Worm (Caenorhabditis elegans) whole organism, early embryonic: ENCODE results near the gene C54G7.1.

Source experiments
- B0310.2 ChIP-seq: sonication (generic microtip); optimal IDR thresholded peaks from 2 replicates; lab custom pipeline; 2016; ENCODE audit warnings: mild to moderate bottlenecking, missing genetic modification characterization, missing compliant biosample characterization
- F13C5.2 ChIP-seq: sonication (generic microtip); optimal IDR thresholded peaks from 2 replicates; lab custom pipeline; 2017; ENCODE audit warnings: mild to moderate bottlenecking, missing genetic modification characterization, inconsistent platforms, missing compliant biosample characterization
- aly-1 ChIP-seq: sonication (generic microtip); optimal IDR thresholded peaks from 2 replicates; lab custom pipeline; 2016; ENCODE audit warnings: missing genetic modification characterization, missing compliant biosample characterization
- ama-1 ChIP-seq: fragments of 150-350 bp; optimal IDR thresholded peaks from 2 replicates; lab custom pipeline; 2014
- ceh-13 ChIP-seq: fragments of 200-800 bp; sonication (Bioruptor generic); optimal IDR thresholded peaks from 2 replicates; lab custom pipeline; 2018; ENCODE audit warnings: mild to moderate bottlenecking, missing genetic modification characterization, missing compliant biosample characterization
- ceh-36 ChIP-seq: sonication (generic microtip); optimal IDR thresholded peaks from 2 replicates; lab custom pipeline; 2016; ENCODE audit warnings: missing genetic modification characterization, inconsistent platforms, missing compliant biosample characterization
- ets-7 ChIP-seq: sonication (generic microtip); optimal IDR thresholded peaks from 2 replicates; lab custom pipeline; 2016; ENCODE audit warnings: missing genotype, missing genetic modification characterization, missing compliant biosample characterization
- flt-1 ChIP-seq: fragments of 200-800 bp; sonication (Bioruptor generic); IDR thresholded peaks from 2 replicates; pipeline ENCODE4 v1.3.6; 2022; ENCODE audit warnings: missing genetic modification characterization, missing compliant biosample characterization
- hmbx-1 ChIP-seq: sonication (generic microtip); optimal IDR thresholded peaks from 2 replicates; lab custom pipeline; 2016; ENCODE audit warnings: mild to moderate bottlenecking, missing genetic modification characterization, missing compliant biosample characterization
- hmg-4 ChIP-seq: fragments of 200-800 bp; sonication (Bioruptor generic); optimal IDR thresholded peaks from 2 replicates; lab custom pipeline; 2018; ENCODE audit warnings: mild to moderate bottlenecking, missing genetic modification characterization, missing compliant biosample characterization
- hnd-1 ChIP-seq: sonication (generic microtip); optimal IDR thresholded peaks from 2 replicates; lab custom pipeline; 2016; ENCODE audit warnings: missing genetic modification characterization, missing compliant biosample characterization
- pes-1 ChIP-seq: fragments of 200-800 bp; sonication (Bioruptor generic); IDR thresholded peaks from 2 replicates; pipeline ENCODE4 v1.3.6; 2022; ENCODE audit warnings: missing genetic modification reagents, missing genetic modification characterization, missing compliant biosample characterization
- scrt-1 ChIP-seq: fragments of 200-800 bp; sonication (Bioruptor generic); IDR thresholded peaks from 2 replicates; pipeline ENCODE4 v1.3.6; 2022; ENCODE audit warnings: missing genetic modification characterization, missing compliant biosample characterization
- sea-1 ChIP-seq: fragments of 200-800 bp; sonication (Bioruptor generic); conservative IDR thresholded peaks from 2 replicates; pipeline ENCODE4 v1.3.6; 2022; ENCODE audit warnings: missing genetic modification characterization, missing compliant biosample characterization
- tbx-11 ChIP-seq: fragments of 200-800 bp; sonication (Bioruptor generic); IDR thresholded peaks from 2 replicates; pipeline ENCODE4 v1.3.6; 2022; ENCODE audit warnings: missing genetic modification characterization, missing compliant biosample characterization
- tbx-37 ChIP-seq: fragments of 200-800 bp; sonication (Bioruptor generic); conservative IDR thresholded peaks from 2 replicates; pipeline ENCODE4 v1.3.6; 2022; ENCODE audit warnings: missing genetic modification reagents, missing genetic modification characterization, missing compliant biosample characterization
- tra-4 ChIP-seq: sonication (generic microtip); optimal IDR thresholded peaks from 2 replicates; lab custom pipeline; 2017; ENCODE audit warnings: missing genetic modification characterization, missing compliant biosample characterization

C54G7.1 gene

DNA sequence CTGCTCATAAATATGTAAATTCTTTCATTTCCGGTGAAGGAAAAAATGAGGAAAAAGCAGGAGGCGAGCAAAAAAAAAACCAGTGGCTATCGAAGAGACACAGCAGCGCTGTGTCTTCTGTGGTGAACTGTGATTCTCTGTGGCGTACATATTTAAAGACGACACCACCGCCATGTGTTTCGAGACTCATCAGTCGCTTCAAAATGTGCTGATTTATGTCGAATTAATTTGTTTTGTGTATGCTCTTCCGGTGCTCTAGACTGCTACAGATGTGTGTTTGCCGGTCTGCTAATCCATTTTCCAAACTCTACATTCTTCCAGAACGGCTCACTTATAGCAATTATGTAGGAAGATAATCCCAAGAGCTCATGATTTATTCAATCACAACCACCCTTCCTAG lies 21.7 kb downstream of the C54G7.1 start:
- TF ChIP-seq ceh-13 (GFP tag; lab: Kevin White, UChicago) (no peak), hmbx-1 (tag; lab: Kevin White, UChicago) (no peak), hmg-4 (no peak), aly-1 (tag; lab: Kevin White, UChicago) (no peak), tra-4 (tag; lab: Kevin White, UChicago) (no peak), flt-1 (no peak), B0310.2 (tag; lab: Kevin White, UChicago) (no peak), tbx-37 (GFP tag; lab: Robert Waterston, UW) (no peak)

DNA sequence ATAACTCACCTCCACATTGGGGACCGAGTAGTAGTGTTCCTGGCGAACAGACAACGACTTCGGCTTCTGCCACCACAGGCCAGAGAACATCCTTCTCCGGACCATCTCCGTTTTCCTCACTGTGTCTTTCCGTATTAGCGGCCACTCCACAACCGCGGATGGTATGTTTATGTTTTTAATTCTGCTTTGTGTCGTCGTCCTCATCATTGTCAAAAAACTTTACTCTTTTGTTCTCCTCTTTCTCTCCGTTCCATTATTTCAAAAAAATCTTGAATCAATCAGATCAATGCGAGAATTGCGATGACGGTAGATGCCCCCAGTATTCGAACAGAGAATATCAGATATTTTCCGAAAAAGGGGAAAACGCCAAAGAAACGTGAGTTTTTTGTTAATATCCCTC lies 23.7 kb downstream of the C54G7.1 start, which contains the start of gene mec-2:
TSS of gene mec-2 (plus strand) at position 301 of the 400 bp plus-strand sequence.
- TF ChIP-seq ama-1 (no peak), scrt-1 (GFP tag; lab: Robert Waterston, UW) (no peak), tbx-37 (GFP tag; lab: Robert Waterston, UW) (no peak), F13C5.2 (tag; lab: Kevin White, UChicago) (no peak), ets-7 (tag; lab: Kevin White, UChicago) (no peak), flt-1 (no peak)

ce11 chrX:5572638-5573037 lies 28.9 kb downstream of the C54G7.1 start:
- TF ChIP-seq F13C5.2 (tag; lab: Kevin White, UChicago) (no peak), ceh-36 (tag; lab: Kevin White, UChicago) (no peak), tra-4 (tag; lab: Kevin White, UChicago) (no peak)

ce11 chrX:5579714-5580265 lies 36.0 kb downstream of the C54G7.1 start:
- TF ChIP-seq ceh-36 (tag; lab: Kevin White, UChicago) (no peak), pes-1 (GFP tag; lab: Robert Waterston, UW) (no peak), tra-4 (tag; lab: Kevin White, UChicago) (no peak), ceh-13 (GFP tag; lab: Kevin White, UChicago) (no peak), flt-1 (no peak), tbx-11 (GFP tag; lab: Robert Waterston, UW) (no peak), scrt-1 (GFP tag; lab: Robert Waterston, UW) (no peak), aly-1 (tag; lab: Kevin White, UChicago) (no peak), hmg-4 (no peak), ets-7 (tag; lab: Kevin White, UChicago) (no peak), F13C5.2 (tag; lab: Kevin White, UChicago) (no peak), hnd-1 (tag; lab: Kevin White, UChicago) (no peak), tbx-37 (GFP tag; lab: Robert Waterston, UW) (no peak), sea-1 (GFP tag; lab: Robert Waterston, UW) (no peak), B0310.2 (tag; lab: Kevin White, UChicago) (no peak), hmbx-1 (tag; lab: Kevin White, UChicago) (no peak), ama-1 (no peak)

DNA sequence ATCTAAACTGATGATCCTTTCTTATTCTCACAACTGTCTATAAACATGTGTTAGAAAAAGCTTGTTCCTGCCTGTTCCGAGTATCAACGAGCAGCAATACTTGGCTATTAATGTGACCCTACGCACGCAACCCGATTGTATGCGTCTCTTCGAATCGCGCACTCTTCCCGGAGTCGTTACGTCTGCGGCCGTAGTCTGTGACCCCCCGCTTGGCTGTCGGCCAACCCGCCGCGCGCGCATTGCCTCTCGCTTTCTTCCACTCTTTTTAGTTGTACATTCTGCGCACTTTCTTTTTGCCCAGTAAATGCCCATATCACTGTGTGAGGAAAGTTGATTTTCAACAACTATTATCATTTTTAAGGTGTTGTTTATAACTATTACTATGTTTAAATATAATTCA lies 48.1 kb downstream of the C54G7.1 start:
- TF ChIP-seq pes-1 (GFP tag; lab: Robert Waterston, UW) (no peak), F13C5.2 (tag; lab: Kevin White, UChicago) (peak; percentile 60), hmg-4 (peak; percentile 83), aly-1 (tag; lab: Kevin White, UChicago) (peak; percentile 10), ceh-36 (tag; lab: Kevin White, UChicago) (no peak), ama-1 (no peak), flt-1 (0 out of 2 replicates have a peak, but pooled peaks have one; percentile 14), tbx-11 (GFP tag; lab: Robert Waterston, UW) (no peak), B0310.2 (tag; lab: Kevin White, UChicago) (no peak), sea-1 (GFP tag; lab: Robert Waterston, UW) (0 out of 2 replicates have a peak, but pooled peaks have one; percentile 36), scrt-1 (GFP tag; lab: Robert Waterston, UW) (no peak), ceh-13 (GFP tag; lab: Kevin White, UChicago) (no peak)

DNA sequence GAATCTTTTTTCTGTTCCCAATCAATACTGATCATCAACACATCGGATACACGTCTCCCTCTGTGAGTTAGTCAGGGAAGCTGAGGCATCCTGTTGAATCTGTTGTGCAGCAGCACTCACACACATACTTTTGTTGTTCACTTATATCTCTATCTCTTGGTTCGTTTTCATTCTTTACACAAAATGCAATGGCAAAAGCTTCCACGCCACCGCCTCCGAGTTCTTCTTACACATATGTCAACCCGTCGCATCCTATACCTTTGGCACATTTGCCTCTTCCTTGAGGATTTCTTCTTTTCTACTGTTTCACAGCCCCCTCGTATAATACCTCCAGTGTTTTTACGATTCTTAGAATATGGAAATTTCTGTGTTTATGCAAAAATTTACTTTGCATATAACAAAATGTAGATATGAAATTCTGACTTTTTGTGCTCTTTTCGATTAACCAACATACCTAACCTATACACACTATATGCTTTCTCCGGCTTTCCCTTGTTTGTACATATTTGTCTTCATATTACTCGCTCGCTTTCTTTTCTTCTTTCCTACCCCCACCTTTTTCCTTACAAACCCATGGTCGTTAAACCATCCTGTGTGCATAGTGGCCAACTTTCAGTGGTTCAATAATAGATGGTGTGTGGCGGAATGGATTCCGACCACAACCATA lies 48.9 kb downstream of the C54G7.1 start, which contains the start of gene unc-97:
TSS of gene unc-97 (plus strand) at position 617 of the 667 bp plus-strand sequence.
- TF ChIP-seq ceh-36 (tag; lab: Kevin White, UChicago) (no peak), B0310.2 (tag; lab: Kevin White, UChicago) (no peak), hnd-1 (tag; lab: Kevin White, UChicago) (no peak)
